Fruit fly (Drosophila melanogaster) whole organism, wandering third instar larva: ENCODE data around the gene AANATL3.
A peak's percentile ranks its signal among the peaks of the same experiment; 100 is the strongest.

Source experiments
- Abd-B ChIP-seq: fragments of >200 bp; optimal IDR thresholded peaks from 2 replicates; lab custom pipeline; 2017; ENCODE audit warnings: missing biosample characterization, missing genetic modification characterization
- CG32264 ChIP-seq: fragments of 200-800 bp; sonication (Bioruptor generic); optimal IDR thresholded peaks from 2 replicates; lab custom pipeline; 2016; ENCODE audit warnings: missing biosample characterization, missing genetic modification characterization
- CG9705 ChIP-seq: fragments of 200-800 bp; sonication (Bioruptor generic); optimal IDR thresholded peaks from 2 replicates; lab custom pipeline; 2018; ENCODE audit warnings: missing biosample characterization, mild to moderate bottlenecking, missing genetic modification characterization
- CrebA ChIP-seq: fragments of 200-800 bp; sonication (Bioruptor generic); optimal IDR thresholded peaks from 2 replicates; lab custom pipeline; 2016; ENCODE audit warnings: missing biosample characterization, mild to moderate bottlenecking, missing genetic modification characterization, borderline replicate concordance
- Dfd ChIP-seq: fragments of >200 bp; optimal IDR thresholded peaks from 2 replicates; lab custom pipeline; 2017; ENCODE audit warnings: missing biosample characterization, missing genetic modification characterization
- Dif ChIP-seq: fragments of 200-275, 200-300 bp; sonication (Bioruptor generic); optimal IDR thresholded peaks from 2 replicates; lab custom pipeline; 2018; ENCODE audit warnings: missing biosample characterization, missing genetic modification characterization; ENCODE audit not compliant: partially characterized antibody
- GATAd ChIP-seq: sonication (Bioruptor generic); optimal IDR thresholded peaks from 2 replicates; lab custom pipeline; 2016; ENCODE audit warnings: missing biosample characterization, missing genetic modification characterization
- HLH106 ChIP-seq: fragments of 200-800 bp; optimal IDR thresholded peaks from 3 replicates; lab custom pipeline; 2019; ENCODE audit warnings: missing biosample characterization, mild to moderate bottlenecking, missing genetic modification characterization, moderate library complexity
- Hr78 ChIP-seq: fragments of >200 bp; optimal IDR thresholded peaks from 2 replicates; lab custom pipeline; 2017; ENCODE audit warnings: missing biosample characterization, missing genetic modification characterization
- Hr83 ChIP-seq: fragments of 200-300 bp; sonication (Bioruptor generic); optimal IDR thresholded peaks from 2 replicates; lab custom pipeline; 2016; ENCODE audit warnings: missing biosample characterization, mild to moderate bottlenecking, missing genetic modification characterization, moderate library complexity; ENCODE audit not compliant: poor library complexity, severe bottlenecking
- Jra ChIP-seq: sonication (Bioruptor generic); optimal IDR thresholded peaks from 2 replicates; lab custom pipeline; 2016; ENCODE audit warnings: missing biosample characterization, missing genetic modification characterization
- Mio ChIP-seq: sonication (Bioruptor generic); optimal IDR thresholded peaks from 2 replicates; lab custom pipeline; 2016; ENCODE audit warnings: missing biosample characterization, missing genetic modification characterization
- Rel ChIP-seq, 2 experiments: fragments of 200-800 bp; sonication (Bioruptor generic) in 1 of 2; optimal IDR thresholded peaks; 2 replicates in 1 of 2; 3 replicates in 1 of 2; lab custom pipeline; 2016 to 2019; ENCODE audit warnings: mild to moderate bottlenecking in 2 of 2, missing biosample characterization in 2 of 2, missing genetic modification characterization in 2 of 2, moderate library complexity in 1 of 2
- Sp1 ChIP-seq: fragments of 200-800 bp; sonication (Bioruptor generic); optimal IDR thresholded peaks from 3 replicates; lab custom pipeline; 2019; ENCODE audit warnings: missing biosample characterization, mild to moderate bottlenecking, missing genetic modification characterization, moderate library complexity
- br ChIP-seq: fragments of 200-800 bp; sonication (Bioruptor generic); optimal IDR thresholded peaks from 2 replicates; lab custom pipeline; 2016; ENCODE audit warnings: missing biosample characterization, missing genetic modification characterization
- brk ChIP-seq: fragments of 200-800 bp; sonication (Bioruptor generic); optimal IDR thresholded peaks from 2 replicates; lab custom pipeline; 2016; ENCODE audit warnings: missing biosample characterization, mild to moderate bottlenecking, missing genetic modification characterization
- dl ChIP-seq, 2 experiments: fragments of 175-275, 200-275 bp in 1 of 2; fragments of 200-275 bp in 1 of 2; sonication (Bioruptor generic); optimal IDR thresholded peaks; lab custom pipeline; 2018; ENCODE audit warnings: mild to moderate bottlenecking in 2 of 2, missing biosample characterization in 2 of 2, missing genetic modification characterization in 2 of 2, moderate library complexity in 2 of 2; ENCODE audit not compliant: partially characterized antibody in 2 of 2, insufficient read depth in 1 of 2
- dmrt93B ChIP-seq: fragments of 200-800 bp; sonication (Bioruptor generic); optimal IDR thresholded peaks from 2 replicates; lab custom pipeline; 2018; ENCODE audit warnings: missing biosample characterization, mild to moderate bottlenecking, missing genetic modification characterization
- dsf ChIP-seq: sonication (Bioruptor generic); optimal IDR thresholded peaks from 2 replicates; lab custom pipeline; 2016; ENCODE audit warnings: missing biosample characterization, missing genetic modification characterization, borderline replicate concordance
- ey ChIP-seq: fragments of 200-800 bp; sonication (Bioruptor generic); optimal IDR thresholded peaks from 2 replicates; lab custom pipeline; 2016; ENCODE audit warnings: missing biosample characterization, missing genetic modification characterization
- foxo ChIP-seq, 2 experiments: fragments of 200-800 bp; sonication (Bioruptor generic); optimal IDR thresholded peaks; 2 replicates in 1 of 2; 3 replicates in 1 of 2; lab custom pipeline; 2016 to 2017; ENCODE audit warnings: missing biosample characterization in 2 of 2, missing genetic modification characterization in 2 of 2
- fru ChIP-seq: fragments of 200-800 bp; sonication (Bioruptor generic); optimal IDR thresholded peaks from 3 replicates; lab custom pipeline; 2016; ENCODE audit warnings: missing biosample characterization, mild to moderate bottlenecking, missing genetic modification characterization
- h ChIP-seq: fragments of 200-800 bp; sonication (Bioruptor generic); optimal IDR thresholded peaks from 3 replicates; lab custom pipeline; 2016; ENCODE audit warnings: missing biosample characterization, mild to moderate bottlenecking, missing genetic modification characterization
- jim ChIP-seq: fragments of 175-275, 200-325 bp; sonication (Bioruptor generic); optimal IDR thresholded peaks from 2 replicates; lab custom pipeline; 2016; ENCODE audit warnings: missing biosample characterization, mild to moderate bottlenecking, missing genetic modification characterization
- lola ChIP-seq: fragments of >200 bp; optimal IDR thresholded peaks from 2 replicates; lab custom pipeline; 2017; ENCODE audit warnings: missing biosample characterization, missing genetic modification characterization
- pan ChIP-seq: fragments of >200 bp; optimal IDR thresholded peaks from 2 replicates; lab custom pipeline; 2017
- psq ChIP-seq: fragments of 200-800 bp; sonication (Bioruptor generic); optimal IDR thresholded peaks from 3 replicates; lab custom pipeline; 2017; ENCODE audit warnings: missing biosample characterization, mild to moderate bottlenecking, missing genetic modification characterization, moderate library complexity
- rgr ChIP-seq: fragments of 200-800 bp; sonication (Bioruptor generic); optimal IDR thresholded peaks from 3 replicates; lab custom pipeline; 2016; ENCODE audit warnings: missing biosample characterization, mild to moderate bottlenecking, missing genetic modification characterization
- sv ChIP-seq: fragments of 200-800 bp; sonication (Bioruptor generic); optimal IDR thresholded peaks from 3 replicates; lab custom pipeline; 2016; ENCODE audit warnings: missing biosample characterization, missing genetic modification characterization
- tai ChIP-seq: sonication (Bioruptor generic); optimal IDR thresholded peaks from 2 replicates; lab custom pipeline; 2016; ENCODE audit warnings: missing biosample characterization, missing genetic modification characterization
- usp ChIP-seq: fragments of >200 bp; optimal IDR thresholded peaks from 2 replicates; lab custom pipeline; 2017; ENCODE audit warnings: missing biosample characterization, missing genetic modification characterization
- woc ChIP-seq: sonication (Bioruptor generic); optimal IDR thresholded peaks from 2 replicates; lab custom pipeline; 2016; ENCODE audit warnings: missing biosample characterization, mild to moderate bottlenecking, missing genetic modification characterization

The AANATL3 gene

DNA sequence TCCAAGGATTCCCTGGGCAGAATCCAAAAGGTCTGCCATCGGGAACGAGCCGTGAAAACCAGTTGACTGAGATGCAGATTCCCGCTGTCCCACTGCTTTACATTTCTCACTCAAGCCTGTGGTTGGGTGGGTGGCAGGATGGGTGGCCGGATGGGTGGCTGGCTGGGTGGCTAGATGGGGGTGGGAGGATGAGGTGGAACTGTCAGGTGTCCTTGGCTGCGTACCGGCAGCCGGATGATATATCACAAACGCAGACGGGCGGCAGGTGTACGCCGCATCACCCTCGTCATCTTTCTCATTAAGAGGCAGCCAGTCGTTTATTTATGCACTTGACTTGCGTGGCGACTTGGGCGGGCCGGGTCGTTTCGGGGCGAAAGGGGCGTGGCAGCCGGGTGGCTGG, 5.5 kb downstream of the AANATL3 start:
- TF ChIP-seq dsf (no peak), Dfd (GFP tag; lab: Kevin White, UChicago) (peak; percentile 92)

DNA sequence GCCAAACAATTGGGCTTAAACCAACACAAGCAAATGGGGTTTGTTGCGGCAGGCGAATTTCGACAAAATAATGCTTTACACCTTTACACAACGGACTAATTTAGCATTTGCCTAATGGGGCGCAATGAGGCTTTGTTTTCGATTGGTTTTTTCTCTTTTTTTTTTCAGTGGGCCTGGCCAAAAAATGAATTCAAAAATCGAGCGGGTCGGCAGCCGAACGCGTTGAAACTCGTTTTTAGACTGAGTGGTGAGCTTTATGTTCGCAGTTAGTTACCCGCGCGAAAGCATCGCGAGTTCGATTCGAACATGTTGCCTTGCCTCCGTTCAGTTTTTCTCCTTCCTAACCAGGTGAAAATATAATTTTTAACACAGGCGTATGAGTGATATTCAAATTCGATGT, 8.6 kb downstream of the AANATL3 start, which contains the start of gene CG43861:
CG43861 (minus strand) TSS at position 228 of the 400 bp plus-strand sequence.
- TF ChIP-seq ey (GFP tag; lab: Kevin White, UChicago) = peak; percentile 3
- no peak for TF ChIP-seq CG9705 (GFP tag; lab: Kevin White, UChicago)
- no peak for TF ChIP-seq dl (GFP tag; optimal IDR thresholded peaks at IDR 0.05; lab: Kevin White, UChicago; ENCODE audit: insufficient read depth in 1 of 2, partially characterized antibody in 2 of 2)
- TF ChIP-seq rgr (GFP tag; lab: Kevin White, UChicago) = peak; percentile 19
- TF ChIP-seq psq (GFP tag; lab: Kevin White, UChicago) = no peak
- peak; percentile 29 for TF ChIP-seq fru

DNA sequence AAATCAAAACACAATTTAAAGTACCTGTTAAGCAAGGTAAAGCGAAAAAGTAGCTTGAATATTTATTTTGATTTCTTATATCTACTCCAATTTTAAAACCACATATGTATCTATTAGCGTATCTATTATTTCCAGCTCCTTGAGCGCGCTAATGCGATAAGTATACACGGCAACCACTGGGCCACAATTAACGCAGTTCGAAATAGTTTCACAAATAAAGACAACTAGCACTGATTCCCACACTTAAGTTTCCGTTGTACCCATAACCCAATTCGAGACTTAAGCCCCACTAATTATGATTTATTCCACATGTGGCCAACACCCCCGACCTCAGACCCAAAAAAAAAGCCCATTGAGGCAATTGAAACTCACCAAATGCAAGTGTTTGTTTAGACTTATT, 9.2 kb downstream of the AANATL3 start:
- TF ChIP-seq woc (GFP tag; lab: Kevin White, UChicago) (no peak), foxo (GFP tag; optimal IDR thresholded peaks at IDR 0.05; lab: Kevin White, UChicago) (no peak), jim (GFP tag; lab: Kevin White, UChicago) (no peak), tai (GFP tag; lab: Kevin White, UChicago) (no peak), CG32264 (GFP tag; lab: Kevin White, UChicago) (no peak), lola (GFP tag; lab: Kevin White, UChicago) (no peak)

DNA sequence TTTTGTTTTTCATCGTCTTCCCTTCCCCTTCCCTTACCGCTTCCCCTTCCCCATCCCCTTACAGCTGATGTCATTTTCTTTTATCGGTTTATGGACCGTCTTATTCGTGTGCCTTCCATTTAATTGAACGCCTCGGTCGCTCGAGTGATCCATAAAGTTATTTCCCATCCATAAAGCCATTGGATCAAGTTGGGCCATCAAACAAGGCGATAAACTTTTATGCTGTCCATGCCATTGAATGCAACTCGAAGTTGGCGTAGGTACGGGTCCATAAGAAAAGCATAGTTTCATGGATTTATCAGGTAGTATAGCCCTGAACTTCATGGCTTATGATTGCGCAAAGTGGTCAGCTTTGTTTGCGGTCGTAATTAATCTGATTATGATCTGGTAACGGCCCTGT, 20.5 kb downstream of the AANATL3 start:
- TF ChIP-seq dl (GFP tag; optimal IDR thresholded peaks at IDR 0.05; lab: Kevin White, UChicago; ENCODE audit: insufficient read depth in 1 of 2, partially characterized antibody in 2 of 2) = no peak
- TF ChIP-seq rgr (GFP tag; lab: Kevin White, UChicago) = no peak
- no peak for TF ChIP-seq Mio
- TF ChIP-seq Dif (GFP tag; lab: Kevin White, UChicago) = no peak
- TF ChIP-seq CG32264 (GFP tag; lab: Kevin White, UChicago) = no peak
- no peak for TF ChIP-seq CrebA
- no peak for TF ChIP-seq jim (GFP tag; lab: Kevin White, UChicago)
- no peak for TF ChIP-seq Hr78 (GFP tag; lab: Kevin White, UChicago)
- TF ChIP-seq CG9705 (GFP tag; lab: Kevin White, UChicago) = no peak
- no peak for TF ChIP-seq tai (GFP tag; lab: Kevin White, UChicago)
- no peak for TF ChIP-seq Abd-B
- TF ChIP-seq brk (GFP tag; lab: Kevin White, UChicago) = no peak
- no peak for TF ChIP-seq sv (GFP tag; lab: Kevin White, UChicago)
- TF ChIP-seq usp (GFP tag; lab: Kevin White, UChicago) = no peak
- no peak for TF ChIP-seq Hr83
- TF ChIP-seq GATAd = no peak
- no peak for TF ChIP-seq h (GFP tag; lab: Kevin White, UChicago)
- no peak for TF ChIP-seq psq (GFP tag; lab: Kevin White, UChicago)

DNA sequence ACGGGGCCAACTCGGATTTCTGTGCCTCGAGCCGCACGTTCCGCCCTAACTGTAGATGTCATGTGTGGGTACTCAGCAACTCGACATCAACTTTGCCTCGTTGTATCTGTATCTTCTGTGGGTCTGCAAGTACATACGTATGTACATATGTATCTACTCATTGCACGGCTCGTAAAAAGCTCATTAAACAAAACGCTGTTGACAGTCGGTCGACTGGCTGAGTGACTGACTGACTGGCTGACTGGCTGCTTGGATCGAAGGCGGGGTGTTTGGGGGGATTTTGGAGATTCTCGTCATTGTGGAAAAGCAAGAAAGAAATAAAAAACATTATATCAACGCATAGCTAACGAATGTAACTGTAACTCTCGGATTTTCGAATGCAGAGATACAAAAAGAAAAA, 21.3 kb downstream of the AANATL3 start:
- no peak for TF ChIP-seq Dfd (GFP tag; lab: Kevin White, UChicago)
- TF ChIP-seq Sp1 (GFP tag; lab: Kevin White, UChicago) = no peak
- no peak for TF ChIP-seq brk (GFP tag; lab: Kevin White, UChicago)
- TF ChIP-seq jim (GFP tag; lab: Kevin White, UChicago) = no peak
- TF ChIP-seq Mio = no peak
- no peak for TF ChIP-seq ey (GFP tag; lab: Kevin White, UChicago)
- TF ChIP-seq sv (GFP tag; lab: Kevin White, UChicago) = no peak
- TF ChIP-seq tai (GFP tag; lab: Kevin White, UChicago) = no peak
- no peak for TF ChIP-seq Dif (GFP tag; lab: Kevin White, UChicago)
- TF ChIP-seq usp (GFP tag; lab: Kevin White, UChicago) = no peak
- no peak for TF ChIP-seq Jra (GFP tag; lab: Kevin White, UChicago)
- no peak for TF ChIP-seq rgr (GFP tag; lab: Kevin White, UChicago)
- no peak for TF ChIP-seq Hr78 (GFP tag; lab: Kevin White, UChicago)
- no peak for TF ChIP-seq dsf
- TF ChIP-seq CrebA = no peak

dm6 chr2L:20002086-20002485, 23.5 kb downstream of the AANATL3 start:
- no peak for TF ChIP-seq Hr83
- no peak for TF ChIP-seq br
- TF ChIP-seq dmrt93B (GFP tag; lab: Kevin White, UChicago) = no peak
- TF ChIP-seq Rel (GFP tag; optimal IDR thresholded peaks at IDR 0.05; lab: Kevin White, UChicago) = no peak
- no peak for TF ChIP-seq Rel (tag; optimal IDR thresholded peaks at IDR 0.05; lab: Kevin White, UChicago)
- TF ChIP-seq Abd-B = no peak
- TF ChIP-seq Dif (GFP tag; lab: Kevin White, UChicago) = no peak
- TF ChIP-seq pan = no peak
- no peak for TF ChIP-seq lola (GFP tag; lab: Kevin White, UChicago)
- TF ChIP-seq Hr78 (GFP tag; lab: Kevin White, UChicago) = no peak
- peak; percentile 21 for TF ChIP-seq HLH106 (tag; lab: Kevin White, UChicago)
- peak; percentile 11 for TF ChIP-seq rgr (GFP tag; lab: Kevin White, UChicago)
- TF ChIP-seq fru = peak; percentile 15
- no peak for TF ChIP-seq Mio
- peak; percentile 19 for TF ChIP-seq h (GFP tag; lab: Kevin White, UChicago)
- peak in 1 of 2 experiments; percentile 32 for TF ChIP-seq foxo (GFP tag; optimal IDR thresholded peaks at IDR 0.05; lab: Kevin White, UChicago)
- TF ChIP-seq, all 38 proteins: peak for 5
